Worm (Caenorhabditis elegans) whole organism, L3 larva: Measurements from ENCODE around the gene F40G9.18.

Source experiments
- lin-39 ChIP-seq: fragments of 150-350 bp; optimal IDR thresholded peaks from 2 replicates; lab custom pipeline; 2018; ENCODE audit warnings: missing biosample characterization, missing genetic modification reagents, missing genetic modification characterization
- nhr-11 ChIP-seq: fragments of 150-350 bp; optimal IDR thresholded peaks from 2 replicates; lab custom pipeline; 2014; ENCODE audit warnings: missing biosample characterization, missing genetic modification characterization
- nhr-12 ChIP-seq: fragments of 150-350 bp; optimal IDR thresholded peaks from 2 replicates; lab custom pipeline; 2014; ENCODE audit warnings: missing biosample characterization, missing genetic modification characterization

ce11 chrIII:157980-158379 lies 11.4 kb downstream of the F40G9.18 start:
- TF ChIP-seq nhr-12 (tag; lab: Kevin White, UChicago) (no peak), nhr-11 (tag; lab: Kevin White, UChicago) (no peak), lin-39 (tag; lab: Kevin White, UChicago) (no peak)
